Fruit fly (Drosophila melanogaster) whole organism, embryonic: ENCODE measurements around the gene CG5910.

Experiments used
- CG10209 ChIP-seq: fragments of 200-800 bp; sonication (Bioruptor generic); optimal IDR thresholded peaks from 3 replicates; lab custom pipeline; 2017; ENCODE audit warnings: missing biosample characterization, mild to moderate bottlenecking, missing genetic modification characterization, missing genetic modification reagents
- CG1024 ChIP-seq: fragments of 200-800 bp; sonication (Bioruptor generic); IDR thresholded peaks from 2 replicates; pipeline ENCODE4 v1.3.6; 2022; ENCODE audit warnings: missing biosample characterization, missing genetic modification characterization
- CG10462 ChIP-seq: fragments of 200-800 bp; sonication (Bioruptor generic); optimal IDR thresholded peaks from 2 replicates; lab custom pipeline; 2016; ENCODE audit warnings: missing biosample characterization, missing genetic modification characterization
- CG12104 ChIP-seq: fragments of 200-800 bp; sonication (Bioruptor generic); optimal IDR thresholded peaks from 3 replicates; lab custom pipeline; 2016; ENCODE audit warnings: missing biosample characterization, missing genetic modification characterization
- CG12299 ChIP-seq: fragments of 200-800 bp; sonication (Bioruptor generic); optimal IDR thresholded peaks from 2 replicates; lab custom pipeline; 2018; ENCODE audit warnings: missing biosample characterization, mild to moderate bottlenecking, missing genetic modification characterization
- CG14667 ChIP-seq: fragments of 200-800 bp; sonication (Bioruptor generic); IDR thresholded peaks from 2 replicates; pipeline ENCODE4 v1.3.6; 2022; ENCODE audit warnings: missing biosample characterization, missing genetic modification characterization
- CG1792 ChIP-seq: fragments of 200-800 bp; sonication (Bioruptor generic); optimal IDR thresholded peaks from 2 replicates; lab custom pipeline; 2016; ENCODE audit warnings: missing biosample characterization, missing genetic modification characterization
- CG42726 ChIP-seq: fragments of 200-800 bp; sonication (Bioruptor generic); IDR thresholded peaks from 2 replicates; pipeline ENCODE4 v1.3.6; 2022; ENCODE audit warnings: missing biosample characterization, missing genetic modification characterization; ENCODE audit not compliant: partially characterized antibody
- CG4360 ChIP-seq: fragments of 200-800 bp; sonication (Bioruptor generic); IDR thresholded peaks from 2 replicates; pipeline ENCODE4 v1.3.6; 2022; ENCODE audit warnings: missing biosample characterization, missing genetic modification characterization
- CG5245 ChIP-seq: fragments of 200-800 bp; sonication (Bioruptor generic); optimal IDR thresholded peaks from 3 replicates; lab custom pipeline; 2016; ENCODE audit warnings: missing biosample characterization, missing genetic modification characterization
- CG5953 ChIP-seq: fragments of 200-800 bp; sonication (Bioruptor generic); IDR thresholded peaks from 2 replicates; pipeline ENCODE4 v1.3.6; 2022; ENCODE audit warnings: missing biosample characterization, missing genetic modification characterization
- CG9437 ChIP-seq: fragments of 200-800 bp; sonication (Bioruptor generic); optimal IDR thresholded peaks from 2 replicates; lab custom pipeline; 2018; ENCODE audit warnings: missing biosample characterization, mild to moderate bottlenecking, missing genetic modification characterization
- CG9609 ChIP-seq: fragments of 200-800 bp; sonication (Bioruptor generic); optimal IDR thresholded peaks from 3 replicates; lab custom pipeline; 2016; ENCODE audit warnings: missing biosample characterization, missing genetic modification characterization
- Camta ChIP-seq: fragments of 200-800 bp; sonication (Bioruptor generic); optimal IDR thresholded peaks from 2 replicates; lab custom pipeline; 2016; ENCODE audit warnings: missing biosample characterization, missing genetic modification characterization
- CoRest ChIP-seq: fragments of 200-800 bp; sonication (Bioruptor generic); optimal IDR thresholded peaks from 3 replicates; lab custom pipeline; 2018; ENCODE audit warnings: missing biosample characterization, mild to moderate bottlenecking, missing genetic modification characterization, moderate library complexity
- D ChIP-seq, 2 experiments: fragments of 200-800 bp in 1 of 2; fragments of >200 bp in 1 of 2; sonication (Bioruptor generic) in 1 of 2; optimal IDR thresholded peaks; 2 replicates in 1 of 2; 3 replicates in 1 of 2; lab custom pipeline; 2017; ENCODE audit warnings: mild to moderate bottlenecking in 1 of 2, missing biosample characterization in 1 of 2, missing genetic modification characterization in 1 of 2, missing genetic modification reagents in 1 of 2
- Dad ChIP-seq: fragments of 200-800 bp; sonication (Bioruptor generic); optimal IDR thresholded peaks from 3 replicates; lab custom pipeline; 2016; ENCODE audit warnings: missing biosample characterization, missing genetic modification characterization
- Dip3 ChIP-seq: fragments of 200-800 bp; sonication (Bioruptor generic); optimal IDR thresholded peaks from 3 replicates; lab custom pipeline; 2016; ENCODE audit warnings: missing biosample characterization, missing genetic modification characterization
- Fer2 ChIP-seq: fragments of 200-800 bp; sonication (Bioruptor generic); optimal IDR thresholded peaks from 2 replicates; lab custom pipeline; 2018; ENCODE audit warnings: missing biosample characterization, mild to moderate bottlenecking, missing genetic modification characterization, moderate library complexity
- Lim3 ChIP-seq: fragments of 200-800 bp; sonication (Bioruptor generic); IDR thresholded peaks from 2 replicates; pipeline ENCODE4 v1.3.6; 2022; ENCODE audit warnings: missing biosample characterization, missing genetic modification characterization
- MBD-R2 ChIP-seq: fragments of 200-800 bp; sonication (Bioruptor generic); IDR thresholded peaks from 2 replicates; pipeline ENCODE4 v1.3.6; 2022; ENCODE audit warnings: missing biosample characterization, missing genetic modification characterization
- Mes4 ChIP-seq: fragments of 200-800 bp; sonication (Bioruptor generic); optimal IDR thresholded peaks from 2 replicates; lab custom pipeline; 2016; ENCODE audit warnings: missing biosample characterization, missing genetic modification characterization
- NC2α ChIP-seq: fragments of 200-800 bp; sonication (Bioruptor generic); optimal IDR thresholded peaks from 2 replicates; lab custom pipeline; 2016; ENCODE audit warnings: missing biosample characterization, missing genetic modification characterization
- Nf-YA ChIP-seq: fragments of 200-800 bp; sonication (Bioruptor generic); IDR thresholded peaks from 2 replicates; pipeline ENCODE4 v1.3.6; 2022; ENCODE audit warnings: missing biosample characterization, missing genetic modification characterization
- Opbp ChIP-seq: fragments of 200-800 bp; sonication (Bioruptor generic); IDR thresholded peaks from 3 replicates; pipeline ENCODE4 v1.3.6; 2022; ENCODE audit warnings: missing biosample characterization, missing genetic modification characterization; ENCODE audit not compliant: partially characterized antibody
- Rx ChIP-seq: fragments of 200-800 bp; sonication (Bioruptor generic); IDR thresholded peaks from 2 replicates; pipeline ENCODE4 v1.3.6; 2022; ENCODE audit warnings: missing biosample characterization, missing genetic modification characterization
- Sin3A ChIP-seq: fragments of >200 bp; optimal IDR thresholded peaks from 2 replicates; lab custom pipeline; 2018
- Sox100B ChIP-seq: fragments of 200-800 bp; sonication (Bioruptor generic); optimal IDR thresholded peaks from 3 replicates; lab custom pipeline; 2018; ENCODE audit warnings: missing biosample characterization, mild to moderate bottlenecking, missing genetic modification characterization
- Sry-δ ChIP-seq: fragments of 200-800 bp; sonication (Bioruptor generic); optimal IDR thresholded peaks from 2 replicates; lab custom pipeline; 2016; ENCODE audit warnings: missing biosample characterization, missing genetic modification characterization
- Tbp ChIP-seq: fragments of >200 bp; optimal IDR thresholded peaks from 2 replicates; lab custom pipeline; 2018; ENCODE audit warnings: missing biosample characterization, missing genetic modification characterization
- Usf ChIP-seq: fragments of 200-800 bp; sonication (Bioruptor generic); optimal IDR thresholded peaks from 2 replicates; lab custom pipeline; 2017; ENCODE audit warnings: missing genotype, missing biosample characterization, missing genetic modification characterization
- cas ChIP-seq: fragments of 200-800 bp; sonication (Bioruptor generic); IDR thresholded peaks from 2 replicates; pipeline ENCODE4 v1.3.6; 2022; ENCODE audit warnings: missing biosample characterization, missing genetic modification characterization
- chm ChIP-seq: fragments of 200-800 bp; sonication (Bioruptor generic); IDR thresholded peaks from 2 replicates; pipeline ENCODE4 v1.3.6; 2022; ENCODE audit warnings: missing biosample characterization, missing genetic modification characterization
- dimm ChIP-seq: fragments of 200-800 bp; sonication (Bioruptor generic); IDR thresholded peaks from 2 replicates; pipeline ENCODE4 v1.3.6; 2022; ENCODE audit warnings: missing biosample characterization, missing genetic modification characterization
- emc ChIP-seq: fragments of 200-800 bp; sonication (Bioruptor generic); optimal IDR thresholded peaks from 2 replicates; lab custom pipeline; 2016; ENCODE audit warnings: missing biosample characterization, missing genetic modification characterization
- hb ChIP-seq: fragments of 200-800 bp; sonication (Bioruptor generic); IDR thresholded peaks from 3 replicates; pipeline ENCODE4 v1.3.6; 2022; ENCODE audit warnings: missing biosample characterization, missing genetic modification characterization; ENCODE audit not compliant: partially characterized antibody
- hbn ChIP-seq: fragments of 200-800 bp; sonication (Bioruptor generic); IDR thresholded peaks from 2 replicates; pipeline ENCODE4 v1.3.6; 2022; ENCODE audit warnings: missing biosample characterization, missing genetic modification characterization; ENCODE audit not compliant: partially characterized antibody
- jing ChIP-seq: fragments of 200-800 bp; sonication (Bioruptor generic); optimal IDR thresholded peaks from 2 replicates; lab custom pipeline; 2018; ENCODE audit warnings: missing biosample characterization, mild to moderate bottlenecking, missing genetic modification characterization
- lbe ChIP-seq: fragments of 200-800 bp; sonication (Bioruptor generic); optimal IDR thresholded peaks from 2 replicates; lab custom pipeline; 2016; ENCODE audit warnings: missing biosample characterization, mild to moderate bottlenecking, missing genetic modification characterization
- maf-S ChIP-seq: fragments of 200-800 bp; sonication (Bioruptor generic); optimal IDR thresholded peaks from 2 replicates; lab custom pipeline; 2016; ENCODE audit warnings: missing biosample characterization, missing genetic modification characterization
- nau ChIP-seq: fragments of 200-800 bp; sonication (Bioruptor generic); optimal IDR thresholded peaks from 3 replicates; lab custom pipeline; 2017; ENCODE audit warnings: missing biosample characterization, mild to moderate bottlenecking, missing genetic modification characterization, missing genetic modification reagents
- pb ChIP-seq: fragments of 200-800 bp; sonication (Bioruptor generic); optimal IDR thresholded peaks from 3 replicates; lab custom pipeline; 2016; ENCODE audit warnings: missing biosample characterization, missing genetic modification characterization
- prd ChIP-seq, 3 experiments: fragments of >200 bp in 2 of 3; fragments of 200-800 bp in 1 of 3; sonication (Bioruptor generic) in 1 of 3; optimal IDR thresholded peaks in 2 of 3; IDR thresholded peaks in 1 of 3; 2 replicates in 2 of 3; 3 replicates in 1 of 3; pipeline versions ENCODE4 v1.3.6 to Lab custom; 2017 to 2022; ENCODE audit warnings: missing biosample characterization in 1 of 3, missing genetic modification characterization in 1 of 3
- ranshi ChIP-seq: fragments of 200-800 bp; sonication (Bioruptor generic); IDR thresholded peaks from 2 replicates; pipeline ENCODE4 v1.3.6; 2022; ENCODE audit warnings: missing biosample characterization, missing genetic modification characterization
- sd ChIP-seq: fragments of 200-800 bp; sonication (Bioruptor generic); optimal IDR thresholded peaks from 3 replicates; lab custom pipeline; 2018; ENCODE audit warnings: missing biosample characterization, mild to moderate bottlenecking, missing genetic modification characterization, moderate library complexity
- sens-2 ChIP-seq: fragments of 200-800 bp; sonication (Bioruptor generic); IDR thresholded peaks from 2 replicates; pipeline ENCODE4 v1.3.6; 2022; ENCODE audit warnings: missing biosample characterization, missing genetic modification characterization
- sisA ChIP-seq: fragments of 200-800 bp; sonication (Bioruptor generic); IDR thresholded peaks from 2 replicates; pipeline ENCODE4 v1.3.6; 2022; ENCODE audit warnings: missing biosample characterization, missing genetic modification characterization
- tna ChIP-seq: fragments of 200-800 bp; sonication (Bioruptor generic); IDR thresholded peaks from 2 replicates; pipeline ENCODE4 v1.3.6; 2022; ENCODE audit warnings: missing biosample characterization, missing genetic modification characterization; ENCODE audit not compliant: partially characterized antibody

The CG5910 gene

DNA sequence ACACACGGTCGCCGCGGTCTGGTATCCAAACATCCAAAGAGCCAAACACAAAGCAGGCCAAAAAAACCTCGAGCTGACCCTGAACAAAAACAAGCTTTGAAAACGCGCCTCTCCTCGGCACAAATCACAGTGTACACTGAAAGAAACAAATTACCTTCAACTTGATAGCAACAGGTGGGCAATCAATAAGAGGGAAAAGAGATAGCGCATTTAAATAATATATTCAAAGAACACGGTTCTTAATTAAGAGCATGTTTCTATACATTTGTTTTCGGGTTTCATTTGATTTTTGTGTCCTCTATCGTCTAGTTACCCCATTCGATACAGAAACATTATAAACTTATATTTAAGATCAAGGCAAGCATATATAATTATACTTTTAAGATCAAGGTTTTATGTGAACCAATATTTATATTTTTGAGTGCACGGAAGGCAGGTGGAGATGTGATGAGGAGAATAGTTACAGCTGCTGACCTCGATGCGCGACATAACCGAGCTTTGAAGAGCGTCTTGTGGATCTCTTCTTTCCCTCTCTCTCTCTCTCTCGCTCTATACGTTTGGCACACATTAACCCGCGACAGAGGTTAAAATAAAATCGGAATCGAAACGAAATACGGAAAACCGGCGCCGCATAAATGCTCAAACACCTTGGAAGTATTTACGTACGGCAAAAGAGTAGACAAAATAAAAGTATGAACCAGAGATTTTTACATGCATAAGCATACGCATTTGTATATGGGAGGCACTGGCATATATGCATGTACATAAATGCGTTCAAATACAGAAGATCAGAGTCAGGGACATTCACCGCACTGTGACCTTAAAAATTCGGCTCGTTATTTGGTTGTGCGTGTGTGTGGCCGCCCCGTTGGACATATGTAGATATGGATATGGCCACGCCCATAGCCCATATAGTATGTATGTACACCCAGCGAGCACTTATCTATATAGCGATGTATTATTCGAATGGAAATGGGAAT is 43.7 kb upstream of the CG5910 start (continued):
- peak; percentile 30 for TF ChIP-seq lbe
- peak; percentile 92 for TF ChIP-seq Sox100B (GFP tag; lab: Kevin White, UChicago)
- TF ChIP-seq NC2α, result peak; percentile 42
- peak; percentile 72; the same call in 1 of the 2 replicates for TF ChIP-seq ranshi
- peak; percentile 75 for TF ChIP-seq CG12299 (tag; lab: Kevin White, UChicago)
- peak; percentile 26 for TF ChIP-seq Sry-δ (GFP tag; lab: Kevin White, UChicago)
- TF ChIP-seq Dip3 (GFP tag; lab: Kevin White, UChicago), result peak; percentile 72
- TF ChIP-seq CG9437 (GFP tag; lab: Kevin White, UChicago), result peak; percentile 86
- TF ChIP-seq sens-2 (GFP tag; lab: Robert Waterston, UW), result no peak
- peak; percentile 70 for TF ChIP-seq CG5245 (GFP tag; lab: Kevin White, UChicago)
- TF ChIP-seq CG1792 (GFP tag; lab: Kevin White, UChicago), result peak; percentile 41
- peak; percentile 58 for TF ChIP-seq jing (GFP tag; lab: Kevin White, UChicago)
- TF ChIP-seq CG9609 (GFP tag; lab: Kevin White, UChicago), result peak; percentile 72
- peak; percentile 83 for TF ChIP-seq CG10209 (GFP tag; lab: Kevin White, UChicago)
- TF ChIP-seq Dad (GFP tag; lab: Kevin White, UChicago), result peak; percentile 61
- TF ChIP-seq CG10462 (GFP tag; lab: Kevin White, UChicago), result peak; percentile 76
- peak; percentile 38 for TF ChIP-seq pb
- peak; percentile 39 for TF ChIP-seq Usf
- TF ChIP-seq Lim3 (GFP tag; lab: Robert Waterston, UW), result 0 out of 2 replicates have a peak, but pooled peaks have one; percentile 15
- peak; percentile 93 for TF ChIP-seq CoRest (tag; lab: Kevin White, UChicago)
- no peak for TF ChIP-seq prd (optimal IDR thresholded peaks at IDR 0.05; lab: Kevin White, UChicago)
- TF ChIP-seq prd (GFP tag; IDR thresholded peaks at IDR 0.05; lab: Robert Waterston, UW), result peak; percentile 81
- TF ChIP-seq sisA (GFP tag; lab: Robert Waterston, UW), result peak; percentile 83
- TF ChIP-seq CG12104 (GFP tag; lab: Kevin White, UChicago), result peak; percentile 81
- no peak for TF ChIP-seq CG42726
- TF ChIP-seq Mes4, result peak; percentile 42
- TF ChIP-seq Opbp (GFP tag; lab: Robert Waterston, UW), result no peak
- TF ChIP-seq chm (GFP tag; lab: Robert Waterston, UW), result no peak
- no peak for TF ChIP-seq dimm (GFP tag; lab: Robert Waterston, UW)
- TF ChIP-seq Tbp (GFP tag; lab: Kevin White, UChicago), result no peak
- no peak for TF ChIP-seq cas (GFP tag; lab: Robert Waterston, UW)
- TF ChIP-seq Sin3A (lab: Kevin White, UChicago), result no peak
- TF ChIP-seq sd, result peak; percentile 66
- peak; percentile 66 for TF ChIP-seq maf-S (GFP tag; lab: Kevin White, UChicago)
- peak; percentile 81 for TF ChIP-seq nau (GFP tag; lab: Kevin White, UChicago)
- no peak for TF ChIP-seq tna (GFP tag; lab: Robert Waterston, UW)
- TF ChIP-seq Rx (GFP tag; lab: Robert Waterston, UW), result peak; percentile 48; the same call in 1 of the 2 replicates
- no peak; the same call in 1 of the 2 replicates for TF ChIP-seq CG5953 (GFP tag; lab: Robert Waterston, UW)
- peak; percentile 39 for TF ChIP-seq emc (GFP tag; lab: Kevin White, UChicago)
- no peak for TF ChIP-seq hb (GFP tag; lab: Robert Waterston, UW)
- TF ChIP-seq Fer2 (tag; lab: Kevin White, UChicago), result peak; percentile 50
- no peak for TF ChIP-seq D (optimal IDR thresholded peaks at IDR 0.05; lab: Kevin White, UChicago)
- peak; percentile 77 for TF ChIP-seq D (GFP tag; optimal IDR thresholded peaks at IDR 0.05; lab: Kevin White, UChicago)
- TF ChIP-seq CG1024 (GFP tag; lab: Robert Waterston, UW), result 0 out of 2 replicates have a peak, but pooled peaks have one; percentile 17
- TF ChIP-seq MBD-R2 (GFP tag; lab: Robert Waterston, UW), result peak; percentile 9; the same call in 1 of the 2 replicates
- no peak for TF ChIP-seq hbn (GFP tag; lab: Robert Waterston, UW)
- TF ChIP-seq Nf-YA, result 0 out of 2 replicates have a peak, but pooled peaks have one; percentile 39
- no peak for TF ChIP-seq CG4360 (GFP tag; lab: Robert Waterston, UW)
- TF ChIP-seq CG14667 (GFP tag; lab: Robert Waterston, UW), result peak; percentile 47
- TF ChIP-seq Camta (GFP tag; lab: Kevin White, UChicago), result peak; percentile 60
